Worm (Caenorhabditis elegans): ENCODE results near the gene abhd-3.1.
"Not testable (repeated sequence)": the region's sequence is repeated elsewhere in the genome, so short reads cannot be mapped to it uniquely, and the experiment has no call there.

The abhd-3.1 gene

ce11 chrV:19955171-19955570, at the start of gene abhd-3.1:
TSS of gene abhd-3.1 (plus strand) at chrV:19955488.
- TF ChIP-seq dao-5 (tag; optimal IDR thresholded peaks at IDR 0.05) (no peak), him-1 (tag; optimal IDR thresholded peaks at IDR 0.05) (no peak), W03F9.2 (tag; optimal IDR thresholded peaks at IDR 0.05) (no peak)

- TF ChIP-seq dao-5 (tag; optimal IDR thresholded peaks at IDR 0.05) = no peak
- TF ChIP-seq W03F9.2 (tag; optimal IDR thresholded peaks at IDR 0.05) = no peak
- no peak for TF ChIP-seq him-1 (tag; optimal IDR thresholded peaks at IDR 0.05)
These were observed 49.3 kb upstream of the abhd-3.1 start for ce11 chrV:19905988-19906387.

ce11 chrV:19907365-19907764, 47.9 kb upstream of the abhd-3.1 start, which contains the start of gene fars-2:
TSS of gene fars-2 (minus strand) at chrV:19907434.
- TF ChIP-seq him-1 (tag; optimal IDR thresholded peaks at IDR 0.05) (no peak), dao-5 (tag; optimal IDR thresholded peaks at IDR 0.05) (no peak), W03F9.2 (tag; optimal IDR thresholded peaks at IDR 0.05) (no peak)

- TF ChIP-seq W03F9.2 (tag; optimal IDR thresholded peaks at IDR 0.05) (no peak), dao-5 (tag; optimal IDR thresholded peaks at IDR 0.05) (no peak), him-1 (tag; optimal IDR thresholded peaks at IDR 0.05) (no peak)
These were observed 46.4 kb upstream of the abhd-3.1 start for ce11 chrV:19908854-19909253.

ce11 chrV:19915973-19916605, 39.2 kb upstream of the abhd-3.1 start, which contains the start of the genes chk-2 and Y60A3A.19:
TSS of gene chk-2 (minus strand) at chrV:19916023.
TSS of gene Y60A3A.19 (plus strand) at chrV:19916555.
- TF ChIP-seq W03F9.2 (tag; optimal IDR thresholded peaks at IDR 0.05) (no peak), him-1 (tag; optimal IDR thresholded peaks at IDR 0.05) (no peak), dao-5 (tag; optimal IDR thresholded peaks at IDR 0.05) (no peak)

ce11 chrV:19922613-19923012, 32.7 kb upstream of the abhd-3.1 start, which contains the start of gene Y60A3A.16:
TSS of gene Y60A3A.16 (minus strand) at chrV:19922713.
- TF ChIP-seq dao-5 (tag; optimal IDR thresholded peaks at IDR 0.05) (no peak), W03F9.2 (tag; optimal IDR thresholded peaks at IDR 0.05) (no peak), him-1 (tag; optimal IDR thresholded peaks at IDR 0.05) (no peak)

ce11 chrV:19923924-19924323, 31.4 kb upstream of the abhd-3.1 start, which contains the start of gene skr-4:
TSS of gene skr-4 (plus strand) at chrV:19924224.
- no peak for TF ChIP-seq dao-5 (tag; optimal IDR thresholded peaks at IDR 0.05)
- TF ChIP-seq him-1 (tag; optimal IDR thresholded peaks at IDR 0.05) = no peak
- no peak for TF ChIP-seq W03F9.2 (tag; optimal IDR thresholded peaks at IDR 0.05)

ce11 chrV:19934223-19934622, 21.1 kb upstream of the abhd-3.1 start, which contains the start of gene algn-7:
TSS of gene algn-7 (minus strand) at chrV:19934323.
- no peak for TF ChIP-seq W03F9.2 (tag; optimal IDR thresholded peaks at IDR 0.05)
- TF ChIP-seq dao-5 (tag; optimal IDR thresholded peaks at IDR 0.05) = no peak
- no peak for TF ChIP-seq him-1 (tag; optimal IDR thresholded peaks at IDR 0.05)

- TF ChIP-seq W03F9.2 (tag; optimal IDR thresholded peaks at IDR 0.05) = no peak
These were observed 18.3 kb upstream of the abhd-3.1 start for ce11 chrV:19936945-19937344.

- TF ChIP-seq dao-5 (tag; optimal IDR thresholded peaks at IDR 0.05) = no peak
- no peak for TF ChIP-seq W03F9.2 (tag; optimal IDR thresholded peaks at IDR 0.05)
- TF ChIP-seq him-1 (tag; optimal IDR thresholded peaks at IDR 0.05) = no peak
These were observed 8.8 kb upstream of the abhd-3.1 start, which contains the start of gene dhs-24 for ce11 chrV:19946529-19946928. TSS of gene dhs-24 (minus strand) at chrV:19946629.

ce11 chrV:19948993-19949392, 6.3 kb upstream of the abhd-3.1 start, which contains the start of gene tmed-4:
TSS of gene tmed-4 (minus strand) at chrV:19949093.
- TF ChIP-seq dao-5, W03F9.2, him-1 (tag; optimal IDR thresholded peaks at IDR 0.05): not testable (repeated sequence)

- TF ChIP-seq dao-5, W03F9.2, him-1 (tag; optimal IDR thresholded peaks at IDR 0.05): not testable (repeated sequence)
These were observed 5.6 kb upstream of the abhd-3.1 start, which contains the start of gene Y60A3A.8 for ce11 chrV:19949721-19950120. TSS of gene Y60A3A.8 (plus strand) at chrV:19949978.

ce11 chrV:19954491-19954890, 797 bp upstream of the abhd-3.1 start:
- TF ChIP-seq W03F9.2 (tag; optimal IDR thresholded peaks at IDR 0.05) (no peak), dao-5 (tag; optimal IDR thresholded peaks at IDR 0.05) (no peak), him-1 (tag; optimal IDR thresholded peaks at IDR 0.05) (no peak)

ce11 chrV:19958744-19959143, 3.5 kb downstream of the abhd-3.1 start, which contains the start of gene srh-172:
TSS of gene srh-172 (plus strand) at chrV:19959044.
- no peak for TF ChIP-seq dao-5 (tag; optimal IDR thresholded peaks at IDR 0.05)
- no peak for TF ChIP-seq him-1 (tag; optimal IDR thresholded peaks at IDR 0.05)
- no peak for TF ChIP-seq W03F9.2 (tag; optimal IDR thresholded peaks at IDR 0.05)

All from whole organism, L4/young adult.